Worm (Caenorhabditis elegans) whole organism, L1 larva: ENCODE results near the gene lips-1.

ENCODE experiments used
- C04F5.9 ChIP-seq: sonication (generic microtip); optimal IDR thresholded peaks from 2 replicates; lab custom pipeline; 2016; ENCODE audit warnings: missing genetic modification characterization, missing compliant biosample characterization
- aha-1 ChIP-seq: fragments of 150-350 bp; optimal IDR thresholded peaks from 2 replicates; lab custom pipeline; 2014; ENCODE audit warnings: missing biosample characterization, missing genetic modification characterization
- skn-1 ChIP-seq: fragments of 150-350 bp; optimal IDR thresholded peaks from 2 replicates; lab custom pipeline; 2014; ENCODE audit warnings: missing biosample characterization, missing genetic modification characterization

- TF ChIP-seq C04F5.9 (tag; lab: Kevin White, UChicago) (no peak), skn-1 (no peak), aha-1 (tag; lab: Kevin White, UChicago) (no peak)
These were observed 31.0 kb upstream of the lips-1 start, which contains the start of gene odr-7 for ce11 chrX:12461557-12461956.
